Fruit fly (Drosophila melanogaster) whole organism, prepupa: ENCODE data around the gene CG15820.
A peak's percentile ranks its signal among the peaks of the same experiment; 100 is the strongest.

ENCODE experiments used
- CG11294 ChIP-seq: fragments of 200-800 bp; sonication (Bioruptor generic); IDR thresholded peaks from 2 replicates; pipeline ENCODE4 v1.3.6; 2022; ENCODE audit warnings: missing biosample characterization, missing genetic modification characterization
- CG1621 ChIP-seq: fragments of 200-800 bp; sonication (Bioruptor generic); optimal IDR thresholded peaks from 3 replicates; lab custom pipeline; 2018; ENCODE audit warnings: missing biosample characterization, mild to moderate bottlenecking, missing genetic modification characterization
- CG6854 ChIP-seq: fragments of 200-800 bp; sonication (Bioruptor generic); optimal IDR thresholded peaks from 2 replicates; lab custom pipeline; 2017; ENCODE audit warnings: missing biosample characterization, mild to moderate bottlenecking, missing genetic modification characterization
- Hr39 ChIP-seq: fragments of 200-800 bp; sonication (Bioruptor generic); optimal IDR thresholded peaks from 2 replicates; lab custom pipeline; 2016; ENCODE audit warnings: missing biosample characterization, missing genetic modification characterization
- achi ChIP-seq: fragments of 200-800 bp; sonication (Bioruptor generic); optimal IDR thresholded peaks from 3 replicates; lab custom pipeline; 2016; ENCODE audit warnings: missing biosample characterization, missing genetic modification characterization
- dac ChIP-seq: fragments of 200-800 bp; sonication (Bioruptor generic); optimal IDR thresholded peaks from 2 replicates; lab custom pipeline; 2017; ENCODE audit warnings: missing biosample characterization, mild to moderate bottlenecking, missing genetic modification characterization
- eg ChIP-seq: fragments of 200-800 bp; sonication (Bioruptor generic); IDR thresholded peaks from 3 replicates; pipeline ENCODE4 v1.3.6; 2022; ENCODE audit warnings: missing biosample characterization, missing genetic modification characterization
- esn ChIP-seq: fragments of 200-800 bp; sonication (Bioruptor generic); optimal IDR thresholded peaks from 2 replicates; lab custom pipeline; 2016; ENCODE audit warnings: missing biosample characterization, mild to moderate bottlenecking, missing genetic modification characterization, moderate library complexity
- ss ChIP-seq, 2 experiments: fragments of 200-800 bp; sonication (Bioruptor generic); optimal IDR thresholded peaks; 2 replicates in 1 of 2; 3 replicates in 1 of 2; lab custom pipeline; 2017 to 2018; ENCODE audit warnings: mild to moderate bottlenecking in 2 of 2, missing biosample characterization in 2 of 2, missing genetic modification characterization in 2 of 2, moderate library complexity in 1 of 2

- no peak for TF ChIP-seq dac (GFP tag; lab: Kevin White, UChicago)
- peak; percentile 7; the same call in 1 of the 3 replicates for TF ChIP-seq eg (GFP tag; lab: Robert Waterston, UW)
- no peak for TF ChIP-seq CG11294 (GFP tag; lab: Robert Waterston, UW)
- TF ChIP-seq CG1621 (tag; lab: Kevin White, UChicago), result no peak
- no peak for TF ChIP-seq ss (GFP tag; optimal IDR thresholded peaks at IDR 0.05; lab: Kevin White, UChicago)
- no peak for TF ChIP-seq CG6854
- no peak for TF ChIP-seq achi
- TF ChIP-seq esn (GFP tag; lab: Kevin White, UChicago), result no peak
- no peak for TF ChIP-seq Hr39 (GFP tag; lab: Kevin White, UChicago)
Measured at dm6 chr3L:2163608-2164007, 10.5 kb downstream of the CG15820 start, which contains the start of gene CG15822.
